Worm (Caenorhabditis elegans) whole organism, L1 larva: ENCODE data around the gene chst-1.

ENCODE experiments used
- aha-1 ChIP-seq: fragments of 150-350 bp; optimal IDR thresholded peaks from 2 replicates; lab custom pipeline; 2014; ENCODE audit warnings: missing biosample characterization, missing genetic modification characterization
- irx-1 ChIP-seq: sonication (generic microtip); optimal IDR thresholded peaks from 2 replicates; lab custom pipeline; 2016; ENCODE audit warnings: missing genetic modification characterization, missing compliant biosample characterization
- jun-1 ChIP-seq: fragments of 150-350 bp; optimal IDR thresholded peaks from 2 replicates; lab custom pipeline; 2014; ENCODE audit warnings: missing biosample characterization, missing genetic modification reagents, missing genetic modification characterization
- mep-1 ChIP-seq: fragments of 150-350 bp; optimal IDR thresholded peaks from 2 replicates; lab custom pipeline; 2014; ENCODE audit warnings: missing biosample characterization, missing genetic modification characterization
- snpc-4 ChIP-seq: fragments of 150-350 bp; optimal IDR thresholded peaks from 2 replicates; lab custom pipeline; 2014; ENCODE audit warnings: missing biosample characterization, missing genetic modification characterization
- sox-4 ChIP-seq: sonication (generic microtip); optimal IDR thresholded peaks from 2 replicates; lab custom pipeline; 2016; ENCODE audit warnings: missing genetic modification characterization, missing compliant biosample characterization

- no peak for TF ChIP-seq aha-1 (tag; lab: Kevin White, UChicago)
- TF ChIP-seq irx-1 (tag; lab: Kevin White, UChicago): no peak
- no peak for TF ChIP-seq snpc-4 (tag; lab: Kevin White, UChicago)
- TF ChIP-seq jun-1 (tag; lab: Kevin White, UChicago): no peak
- TF ChIP-seq mep-1: no peak
- TF ChIP-seq sox-4 (tag; lab: Kevin White, UChicago): no peak
Observed at ce11 chrII:8127290-8127689, 20.5 kb upstream of the chst-1 start.
